Fruit fly (Drosophila melanogaster): ENCODE data around the gene CG43235.

The CG43235 gene

dm6 chr2L:7685290-7685689 lies 7.5 kb upstream of the CG43235 start:
- TF ChIP-seq h (GFP tag; optimal IDR thresholded peaks at IDR 0.05) (peak; percentile 69), CrebA (GFP tag; optimal IDR thresholded peaks at IDR 0.05; ENCODE audit: borderline replicate concordance) (peak; percentile 50), foxo (GFP tag; optimal IDR thresholded peaks at IDR 0.05) (no peak), Rel (GFP tag; optimal IDR thresholded peaks at IDR 0.05) (no peak), Rel (tag; optimal IDR thresholded peaks at IDR 0.05) (peak; percentile 35), Mio (GFP tag; optimal IDR thresholded peaks at IDR 0.05) (no peak), HLH106 (tag; optimal IDR thresholded peaks at IDR 0.05) (no peak), CG9705 (GFP tag; optimal IDR thresholded peaks at IDR 0.05) (no peak)

dm6 chr2L:7690449-7690848 lies 2.4 kb upstream of the CG43235 start:
- TF ChIP-seq rgr (GFP tag; optimal IDR thresholded peaks at IDR 0.05): no peak
- TF ChIP-seq Hnf4 (GFP tag; optimal IDR thresholded peaks at IDR 0.05): no peak
- no peak for TF ChIP-seq woc (GFP tag; optimal IDR thresholded peaks at IDR 0.05)

dm6 chr2L:7690961-7691360 lies 1.9 kb upstream of the CG43235 start, which contains the start of gene CG18585:
TSS of gene CG18585 (minus strand) at chr2L:7691061.
- TF ChIP-seq CG9705 (GFP tag; optimal IDR thresholded peaks at IDR 0.05): no peak
- no peak for TF ChIP-seq Jra (GFP tag; optimal IDR thresholded peaks at IDR 0.05)
- TF ChIP-seq tai (GFP tag; optimal IDR thresholded peaks at IDR 0.05): no peak
- no peak for TF ChIP-seq Sp1 (GFP tag; optimal IDR thresholded peaks at IDR 0.05)
- no peak for TF ChIP-seq usp (GFP tag; optimal IDR thresholded peaks at IDR 0.05)
- TF ChIP-seq woc (GFP tag; optimal IDR thresholded peaks at IDR 0.05): no peak
- TF ChIP-seq jim (GFP tag; optimal IDR thresholded peaks at IDR 0.05): no peak
- no peak for TF ChIP-seq lola (GFP tag; optimal IDR thresholded peaks at IDR 0.05)
- TF ChIP-seq fru (GFP tag; optimal IDR thresholded peaks at IDR 0.05): no peak
- no peak for TF ChIP-seq Dif (GFP tag; optimal IDR thresholded peaks at IDR 0.05; ENCODE audit: partially characterized antibody)
- no peak for TF ChIP-seq ey (GFP tag; optimal IDR thresholded peaks at IDR 0.05)

- TF ChIP-seq Jra (GFP tag; optimal IDR thresholded peaks at IDR 0.05) (peak; percentile 58), Dif (GFP tag; optimal IDR thresholded peaks at IDR 0.05; ENCODE audit: partially characterized antibody) (peak; percentile 71), dsf (GFP tag; optimal IDR thresholded peaks at IDR 0.05; ENCODE audit: borderline replicate concordance) (no peak), Hr83 (GFP tag; optimal IDR thresholded peaks at IDR 0.05; ENCODE audit: poor library complexity, severe bottlenecking) (peak; percentile 2), Rel (GFP tag; optimal IDR thresholded peaks at IDR 0.05) (no peak), Rel (tag; optimal IDR thresholded peaks at IDR 0.05) (peak; percentile 96), CrebA (GFP tag; optimal IDR thresholded peaks at IDR 0.05; ENCODE audit: borderline replicate concordance) (no peak), rgr (GFP tag; optimal IDR thresholded peaks at IDR 0.05) (peak; percentile 36), Hr78 (GFP tag; optimal IDR thresholded peaks at IDR 0.05) (no peak), h (GFP tag; optimal IDR thresholded peaks at IDR 0.05) (peak; percentile 26), dl (GFP tag; optimal IDR thresholded peaks at IDR 0.05; ENCODE audit: insufficient read depth in 1 of 2, partially characterized antibody in 2 of 2) (peak; percentile 47 to 58), HLH106 (tag; optimal IDR thresholded peaks at IDR 0.05) (no peak), fru (GFP tag; optimal IDR thresholded peaks at IDR 0.05) (peak; percentile 43)
Observed at dm6 chr2L:7701417-7701816, 8.6 kb downstream of the CG43235 start, which contains the start of gene Tep2. TSS of gene Tep2 (minus strand) at chr2L:7701601.

dm6 chr2L:7702383-7703188 lies 9.8 kb downstream of the CG43235 start, which contains the start of gene Tep3:
TSS of gene Tep3 (plus strand) at chr2L:7702805.
- TF ChIP-seq pan (optimal IDR thresholded peaks at IDR 0.05) (no peak), Abd-B (GFP tag; optimal IDR thresholded peaks at IDR 0.05) (no peak), Mio (GFP tag; optimal IDR thresholded peaks at IDR 0.05) (no peak), Dif (GFP tag; optimal IDR thresholded peaks at IDR 0.05; ENCODE audit: partially characterized antibody) (peak; percentile 41), CG32264 (GFP tag; optimal IDR thresholded peaks at IDR 0.05) (no peak), Jra (GFP tag; optimal IDR thresholded peaks at IDR 0.05) (no peak), foxo (GFP tag; optimal IDR thresholded peaks at IDR 0.05) (peak in 1 of 2 experiments; percentile 42), HLH106 (tag; optimal IDR thresholded peaks at IDR 0.05) (peak; percentile 42), psq (GFP tag; optimal IDR thresholded peaks at IDR 0.05) (peak; percentile 35), brk (GFP tag; optimal IDR thresholded peaks at IDR 0.05) (peak; percentile 5), Dfd (GFP tag; optimal IDR thresholded peaks at IDR 0.05) (no peak), fru (GFP tag; optimal IDR thresholded peaks at IDR 0.05) (peak; percentile 90), ey (GFP tag; optimal IDR thresholded peaks at IDR 0.05) (peak; percentile 38), rgr (GFP tag; optimal IDR thresholded peaks at IDR 0.05) (peak; percentile 43), tai (GFP tag; optimal IDR thresholded peaks at IDR 0.05) (peak; percentile 32), CrebA (GFP tag; optimal IDR thresholded peaks at IDR 0.05; ENCODE audit: borderline replicate concordance) (peak; percentile 2), Hnf4 (GFP tag; optimal IDR thresholded peaks at IDR 0.05) (peak; percentile 36), sv (GFP tag; optimal IDR thresholded peaks at IDR 0.05) (peak; percentile 37), Myc (optimal IDR thresholded peaks at IDR 0.05) (peak; percentile 48), sage (GFP tag; optimal IDR thresholded peaks at IDR 0.05) (peak; percentile 34), Vsx2 (GFP tag; optimal IDR thresholded peaks at IDR 0.05; ENCODE audit: partially characterized antibody) (no peak), OdsH (GFP tag; optimal IDR thresholded peaks at IDR 0.05) (no peak), h (GFP tag; optimal IDR thresholded peaks at IDR 0.05) (peak; percentile 42)
